Worm (Caenorhabditis elegans) whole organism, L2 larva: ENCODE data around the gene C47D2.1.
A peak's percentile ranks its signal among the peaks of the same experiment; 100 is the strongest.

ENCODE experiments used
- ZK546.5 ChIP-seq: sonication (generic microtip); optimal IDR thresholded peaks from 2 replicates; lab custom pipeline; 2017; ENCODE audit warnings: missing biosample characterization, missing genetic modification characterization
- aly-2 ChIP-seq: fragments of 150-350 bp; optimal IDR thresholded peaks from 2 replicates; lab custom pipeline; 2014; ENCODE audit warnings: missing biosample characterization, missing genetic modification characterization
- blmp-1 ChIP-seq: sonication (generic microtip); optimal IDR thresholded peaks from 2 replicates; lab custom pipeline; 2017; ENCODE audit warnings: missing genetic modification characterization, mild to moderate bottlenecking, missing compliant biosample characterization, antibody characterized with exemption, moderate library complexity; ENCODE audit not compliant: insufficient read depth
- ceh-82 ChIP-seq: fragments of 150-350 bp; optimal IDR thresholded peaks from 2 replicates; lab custom pipeline; 2014; ENCODE audit warnings: missing biosample characterization, missing genetic modification characterization
- crh-2 ChIP-seq: sonication (generic microtip); optimal IDR thresholded peaks from 2 replicates; lab custom pipeline; 2017; ENCODE audit warnings: missing biosample characterization, missing genetic modification characterization
- dmd-4 ChIP-seq: sonication (generic microtip); optimal IDR thresholded peaks from 2 replicates; lab custom pipeline; 2017; ENCODE audit warnings: missing biosample characterization, missing genetic modification characterization
- nhr-129 ChIP-seq: fragments of 150-350 bp; optimal IDR thresholded peaks from 2 replicates; lab custom pipeline; 2014; ENCODE audit warnings: missing biosample characterization, missing genetic modification characterization
- nhr-237 ChIP-seq: fragments of 150-350 bp; optimal IDR thresholded peaks from 2 replicates; lab custom pipeline; 2014; ENCODE audit warnings: missing biosample characterization, missing genetic modification characterization
- nhr-25 ChIP-seq: fragments of 150-350 bp; sonication (generic microtip); optimal IDR thresholded peaks from 3 replicates; lab custom pipeline; 2014; ENCODE audit warnings: missing biosample characterization, missing genetic modification characterization
- peb-1 ChIP-seq: fragments of 150-350 bp; optimal IDR thresholded peaks from 2 replicates; lab custom pipeline; 2014; ENCODE audit warnings: missing biosample characterization, missing genetic modification characterization
- sma-3 ChIP-seq: sonication (generic microtip); optimal IDR thresholded peaks from 2 replicates; lab custom pipeline; 2016; ENCODE audit warnings: missing genetic modification reagents, missing genetic modification characterization, missing compliant biosample characterization
- sma-9 ChIP-seq, 2 experiments: fragments of 150-350 bp in 1 of 2; sonication (generic microtip) in 1 of 2; optimal IDR thresholded peaks; 2 replicates each; lab custom pipeline; 2014 to 2016; ENCODE audit warnings: missing genetic modification characterization in 2 of 2, mild to moderate bottlenecking in 1 of 2, missing biosample characterization in 1 of 2, missing compliant biosample characterization in 1 of 2, missing genetic modification reagents in 1 of 2, moderate library complexity in 1 of 2
- ztf-1 ChIP-seq: fragments of 200-800 bp; sonication (Bioruptor generic); conservative IDR thresholded peaks from 2 replicates; pipeline ENCODE4 v1.3.6; 2022; ENCODE audit warnings: missing genetic modification characterization, missing compliant biosample characterization
- ztf-11 ChIP-seq: sonication (generic microtip); optimal IDR thresholded peaks from 2 replicates; lab custom pipeline; 2017; ENCODE audit warnings: missing biosample characterization, missing genetic modification characterization
- ztf-4 ChIP-seq: fragments of 150-350 bp; optimal IDR thresholded peaks from 2 replicates; lab custom pipeline; 2014; ENCODE audit warnings: missing biosample characterization, missing genetic modification characterization

Gene C47D2.1

ce11 chrX:8255433-8255832 is 40.6 kb downstream of the C47D2.1 start:
- TF ChIP-seq aly-2 (tag; lab: Kevin White, UChicago) (no peak), nhr-25 (tag; lab: Kevin White, UChicago) (peak; percentile 64), blmp-1 (tag; lab: Kevin White, UChicago) (peak; percentile 93), sma-9 (GFP tag; optimal IDR thresholded peaks at IDR 0.05; lab: Kevin White, UChicago) (peak; percentile 7), sma-9 (tag; optimal IDR thresholded peaks at IDR 0.05; lab: Kevin White, UChicago) (no peak)

DNA sequence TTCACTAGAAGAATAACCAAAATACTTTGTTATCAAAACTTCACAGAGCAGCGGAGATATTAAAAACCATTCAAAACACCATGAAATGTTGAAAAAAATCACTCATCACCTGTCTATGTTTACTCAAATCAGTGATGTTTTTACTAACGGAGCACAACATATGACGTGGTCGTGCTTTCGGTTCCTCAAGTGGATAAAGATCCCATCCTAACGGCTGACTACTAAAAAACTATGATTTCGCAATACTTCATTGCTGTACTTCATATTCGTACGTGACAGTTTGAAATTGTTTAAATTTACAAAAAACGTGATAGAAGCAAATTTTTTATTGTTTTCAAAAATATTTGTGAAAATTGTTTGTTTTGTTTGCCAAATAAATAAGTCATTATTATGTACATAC is 42.8 kb downstream of the C47D2.1 start:
- peak; percentile 62 for TF ChIP-seq nhr-129 (tag; lab: Kevin White, UChicago)
- TF ChIP-seq sma-3, result no peak

DNA sequence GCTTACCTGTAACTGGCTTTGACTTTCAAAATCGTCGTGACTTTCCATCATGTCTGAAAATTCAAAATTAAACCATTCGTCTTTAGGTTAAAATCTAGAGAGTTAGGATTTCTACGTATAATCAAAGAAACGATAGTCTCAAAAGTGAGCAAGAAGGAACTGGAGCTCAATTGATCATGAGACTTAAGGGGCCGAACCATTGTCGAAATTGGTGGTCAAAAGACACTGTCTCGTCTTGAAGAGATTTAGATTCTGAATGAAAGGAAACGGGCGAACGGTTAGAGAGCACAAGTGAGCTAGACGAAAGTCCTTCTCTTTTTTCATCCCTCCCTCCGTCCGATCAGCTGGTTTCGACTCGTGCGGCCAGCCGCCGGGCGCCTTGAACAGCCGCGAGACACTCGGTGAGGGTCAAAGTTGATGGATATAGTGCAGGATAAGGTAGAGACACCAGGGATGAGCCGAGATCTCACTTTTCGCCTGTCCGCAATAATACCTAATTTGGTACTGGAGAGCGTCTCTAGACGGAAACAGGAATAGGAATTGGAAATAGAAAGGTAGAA is 46.3 kb downstream of the C47D2.1 start, which contains the start of gene M60.7:
Gene M60.7 (minus strand): TSS at position 51 of the 560 bp plus-strand sequence.
- TF ChIP-seq ztf-4 (tag; lab: Kevin White, UChicago), result no peak
- TF ChIP-seq nhr-237, result no peak
- no peak for TF ChIP-seq ceh-82
- TF ChIP-seq ztf-11 (tag; lab: Kevin White, UChicago), result no peak
- TF ChIP-seq crh-2 (tag; lab: Kevin White, UChicago), result no peak
- no peak for TF ChIP-seq nhr-25 (tag; lab: Kevin White, UChicago)
- no peak for TF ChIP-seq peb-1 (tag; lab: Kevin White, UChicago)
- no peak for TF ChIP-seq sma-9 (GFP tag; optimal IDR thresholded peaks at IDR 0.05; lab: Kevin White, UChicago)
- no peak for TF ChIP-seq sma-9 (tag; optimal IDR thresholded peaks at IDR 0.05; lab: Kevin White, UChicago)
- TF ChIP-seq dmd-4 (tag; lab: Kevin White, UChicago), result no peak
- TF ChIP-seq ZK546.5 (tag; lab: Kevin White, UChicago), result no peak

DNA sequence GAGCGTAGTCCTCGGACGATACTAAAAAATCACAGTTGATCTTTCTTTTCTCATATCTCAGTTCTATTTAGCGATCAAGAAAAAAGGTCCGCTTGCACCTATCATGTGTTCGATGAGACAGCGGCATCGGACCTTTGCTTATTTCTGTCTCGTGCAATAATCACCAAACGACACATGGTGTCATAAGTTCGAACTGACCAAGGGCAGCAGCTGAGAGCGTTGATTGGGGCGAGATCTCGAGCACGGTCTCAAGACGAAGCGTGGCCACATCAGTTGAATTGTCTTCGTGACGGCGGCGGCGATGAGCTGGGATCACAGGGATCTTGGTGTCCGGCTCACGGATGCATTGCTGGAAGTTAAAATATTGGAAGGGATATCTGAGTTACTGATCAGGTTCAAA is 47.9 kb downstream of the C47D2.1 start:
- TF ChIP-seq ztf-1 (GFP tag; lab: Robert Waterston, UW), result no peak
- TF ChIP-seq nhr-129 (tag; lab: Kevin White, UChicago), result peak; percentile 38
